Fruit fly (Drosophila melanogaster) whole organism, embryonic: Measurements from ENCODE around the gene lawc.

Experiments used
- CG10654 ChIP-seq: fragments of 200-800 bp; sonication (Bioruptor generic); optimal IDR thresholded peaks from 2 replicates; lab custom pipeline; 2016; ENCODE audit warnings: missing biosample characterization, missing genetic modification characterization
- CG11560 ChIP-seq: fragments of 200-800 bp; sonication (Bioruptor generic); IDR thresholded peaks from 3 replicates; pipeline ENCODE4 v1.3.6; 2022; ENCODE audit warnings: missing biosample characterization, missing genetic modification characterization
- CG13123 ChIP-seq: fragments of 200-800 bp; sonication (Bioruptor generic); optimal IDR thresholded peaks from 2 replicates; lab custom pipeline; 2016; ENCODE audit warnings: missing biosample characterization, missing genetic modification characterization
- CG2712 ChIP-seq: fragments of 200-800 bp; optimal IDR thresholded peaks from 3 replicates; lab custom pipeline; 2019; ENCODE audit warnings: missing biosample characterization, mild to moderate bottlenecking, missing genetic modification characterization, moderate library complexity
- CG7928 ChIP-seq: fragments of 200-800 bp; sonication (Bioruptor generic); optimal IDR thresholded peaks from 2 replicates; lab custom pipeline; 2017; ENCODE audit warnings: missing biosample characterization, mild to moderate bottlenecking, missing genetic modification characterization
- CTCF ChIP-seq: fragments of 200-800 bp; sonication (Bioruptor generic); optimal IDR thresholded peaks from 2 replicates; lab custom pipeline; 2017; ENCODE audit warnings: missing biosample characterization, mild to moderate bottlenecking, missing genetic modification characterization, moderate library complexity
- Hmr ChIP-seq: fragments of 200-800 bp; sonication (Bioruptor generic); optimal IDR thresholded peaks from 3 replicates; lab custom pipeline; 2017; ENCODE audit warnings: mild to moderate bottlenecking, missing biosample characterization, missing genetic modification reagents, missing genetic modification characterization
- Mad ChIP-seq: fragments of 200-800 bp; sonication (Bioruptor generic); optimal IDR thresholded peaks from 2 replicates; lab custom pipeline; 2016; ENCODE audit warnings: missing biosample characterization, missing genetic modification characterization
- Mes4 ChIP-seq: fragments of 200-800 bp; sonication (Bioruptor generic); optimal IDR thresholded peaks from 2 replicates; lab custom pipeline; 2016; ENCODE audit warnings: missing biosample characterization, missing genetic modification characterization
- bab2 ChIP-seq: fragments of 200-800 bp; sonication (Bioruptor generic); optimal IDR thresholded peaks from 2 replicates; lab custom pipeline; 2016; ENCODE audit warnings: missing biosample characterization, missing genetic modification characterization
- croc ChIP-seq: fragments of 200-800 bp; sonication (Bioruptor generic); conservative IDR thresholded peaks from 3 replicates; pipeline ENCODE4 v1.3.6; 2022; ENCODE audit warnings: missing biosample characterization, missing genetic modification characterization
- kah ChIP-seq: fragments of 200-800 bp; sonication (Bioruptor generic); optimal IDR thresholded peaks from 2 replicates; lab custom pipeline; 2018; ENCODE audit warnings: missing biosample characterization, mild to moderate bottlenecking, missing genetic modification characterization
- ro ChIP-seq: fragments of 200-800 bp; sonication (Bioruptor generic); IDR thresholded peaks from 2 replicates; pipeline ENCODE4 v1.3.6; 2022; ENCODE audit warnings: missing biosample characterization, missing genetic modification characterization
- sd ChIP-seq: fragments of 200-800 bp; sonication (Bioruptor generic); optimal IDR thresholded peaks from 3 replicates; lab custom pipeline; 2018; ENCODE audit warnings: missing biosample characterization, mild to moderate bottlenecking, missing genetic modification characterization, moderate library complexity

DNA sequence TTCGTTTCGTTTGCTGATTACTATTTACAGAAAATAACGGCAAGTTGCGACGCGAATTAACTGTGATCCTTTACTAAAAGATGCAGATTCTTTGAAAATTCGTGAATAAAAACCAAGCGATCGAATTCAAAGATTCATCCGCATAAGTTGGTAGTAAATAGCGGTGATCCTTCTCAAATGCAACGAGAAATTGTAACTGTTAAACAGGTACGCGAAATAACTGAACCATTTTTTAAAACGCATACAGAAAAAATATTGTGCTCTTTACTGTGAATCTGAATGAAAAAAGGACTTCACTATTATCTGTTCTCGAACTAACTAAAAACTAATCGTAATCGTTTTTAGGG is 10.0 kb upstream of the lawc start:
- TF ChIP-seq CG13123 (GFP tag; lab: Kevin White, UChicago) (no peak), Mad (GFP tag; lab: Kevin White, UChicago) (no peak), CG11560 (tag; lab: Robert Waterston, UW) (no peak), ro (GFP tag; lab: Robert Waterston, UW) (no peak), croc (GFP tag; lab: Robert Waterston, UW) (no peak), CTCF (GFP tag; lab: Kevin White, UChicago) (no peak), CG2712 (tag; lab: Kevin White, UChicago) (no peak), kah (GFP tag; lab: Kevin White, UChicago) (no peak), Hmr (GFP tag; lab: Kevin White, UChicago) (no peak), CG7928 (GFP tag; lab: Kevin White, UChicago) (no peak), bab2 (GFP tag; lab: Kevin White, UChicago) (no peak), Mes4 (GFP tag; lab: Kevin White, UChicago) (no peak), CG10654 (GFP tag; lab: Kevin White, UChicago) (no peak), sd (tag; lab: Kevin White, UChicago) (no peak)
